Worm (Caenorhabditis elegans): Measurements from ENCODE around the gene srj-22.

Gene srj-22

DNA sequence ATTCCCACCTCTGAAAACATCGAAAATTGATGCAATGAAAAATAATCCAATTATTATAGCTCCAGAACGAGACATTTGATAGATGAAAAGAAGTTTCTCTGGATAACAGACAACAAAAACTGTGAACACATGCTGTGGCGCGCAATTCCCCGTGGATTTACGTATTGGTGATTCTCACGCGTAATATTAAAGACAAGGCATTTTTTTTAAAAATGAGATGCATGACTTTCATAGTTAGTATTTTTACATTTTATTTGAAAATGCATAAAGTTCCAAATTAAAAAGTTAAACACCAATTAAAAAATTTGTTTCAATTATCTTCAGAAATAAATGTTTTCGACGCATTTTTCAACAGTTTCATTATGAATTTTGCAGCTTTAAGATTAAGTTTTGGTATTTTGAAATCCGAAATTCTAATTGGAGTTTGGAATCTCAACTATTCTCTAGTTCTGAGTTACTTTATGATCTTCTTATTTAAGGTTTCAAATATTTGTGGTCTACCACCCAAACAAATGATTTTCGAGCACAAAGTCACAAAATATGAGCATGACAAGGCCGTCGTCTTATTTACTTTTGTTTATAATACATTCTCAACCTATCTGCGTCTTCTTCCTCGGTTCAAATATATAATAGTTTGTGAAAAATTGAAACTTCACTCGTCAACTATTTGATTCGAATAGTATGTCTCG is 3.9 kb upstream of the srj-22 start, which contains the start of the genes selt-1.2 and F28H7.2:
selt-1.2 (minus strand) TSS at position 101 of the 689 bp plus-strand sequence.
F28H7.2 (plus strand) TSS at position 639 of the 689 bp plus-strand sequence.
- no peak for TF ChIP-seq unc-62 (GFP tag; optimal IDR thresholded peaks at IDR 0.05)

DNA sequence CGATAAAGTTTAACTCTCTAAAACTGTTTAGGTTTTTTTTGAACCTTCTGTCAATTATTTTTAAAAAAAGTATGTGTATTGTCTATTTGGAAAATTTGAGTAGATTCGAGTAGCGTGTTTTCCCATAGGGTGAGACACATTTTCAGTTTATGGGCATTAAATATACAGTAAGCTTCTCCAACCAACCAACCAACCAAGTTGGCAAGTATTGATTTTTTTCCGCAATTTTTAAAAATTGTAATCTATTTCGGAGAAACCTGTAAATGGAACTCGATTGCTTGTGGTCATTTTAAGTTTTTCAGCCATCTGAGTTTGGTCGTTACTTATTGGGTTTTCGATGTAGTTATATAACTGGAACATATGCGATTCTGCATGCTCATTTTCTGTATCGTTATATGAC is 1.5 kb upstream of the srj-22 start, which contains the start of gene srj-21:
srj-21 (plus strand) TSS at position 301 of the 400 bp plus-strand sequence.
- no peak for TF ChIP-seq unc-62 (GFP tag; optimal IDR thresholded peaks at IDR 0.05)

DNA sequence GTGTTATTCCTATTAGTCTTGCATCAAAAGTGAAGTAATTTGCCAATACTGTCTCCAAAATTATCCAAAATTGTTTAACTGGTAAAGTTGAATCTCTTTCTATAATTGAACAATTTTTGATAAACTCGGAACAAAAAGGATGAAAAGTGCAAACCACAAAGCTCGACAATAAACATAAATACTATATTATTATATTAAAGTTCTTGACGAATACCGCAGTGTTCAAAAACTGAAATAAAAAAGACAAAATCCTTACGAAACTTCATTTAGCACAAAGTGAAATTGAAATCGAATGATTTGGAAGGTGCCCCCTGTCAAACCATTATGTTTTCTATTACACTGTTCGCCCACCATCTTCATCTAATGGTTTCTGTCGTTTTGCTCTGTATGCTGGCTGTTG is 2.2 kb downstream of the srj-22 start, which contains the start of gene ZC302.3:
ZC302.3 (minus strand) TSS at position 101 of the 400 bp plus-strand sequence.
- TF ChIP-seq unc-62 (GFP tag; optimal IDR thresholded peaks at IDR 0.05): no peak

DNA sequence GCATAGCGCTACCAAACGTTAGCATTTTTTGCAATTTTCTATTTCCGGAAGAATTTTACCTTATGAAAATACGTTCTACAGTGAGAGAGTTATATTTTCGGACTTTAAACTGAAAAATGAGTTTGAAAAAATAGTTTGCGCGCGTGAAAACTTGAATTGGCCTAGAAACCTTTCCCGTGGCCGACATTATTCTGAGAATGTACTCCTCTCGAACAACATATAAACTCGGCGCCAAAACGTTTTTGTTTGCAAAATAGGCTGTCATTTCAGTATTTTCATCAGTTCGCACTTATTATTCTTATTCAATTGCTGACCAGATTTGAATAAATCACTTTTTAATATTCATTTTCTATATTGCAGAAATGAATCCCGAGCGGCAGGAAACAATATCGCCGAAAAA is 6.8 kb downstream of the srj-22 start, which contains the start of the genes mre-11 and wdr-5.3:
mre-11 (minus strand) TSS at position 113 of the 400 bp plus-strand sequence.
wdr-5.3 (plus strand) TSS at position 361 of the 400 bp plus-strand sequence.
- no peak for TF ChIP-seq unc-62 (GFP tag; optimal IDR thresholded peaks at IDR 0.05)

DNA sequence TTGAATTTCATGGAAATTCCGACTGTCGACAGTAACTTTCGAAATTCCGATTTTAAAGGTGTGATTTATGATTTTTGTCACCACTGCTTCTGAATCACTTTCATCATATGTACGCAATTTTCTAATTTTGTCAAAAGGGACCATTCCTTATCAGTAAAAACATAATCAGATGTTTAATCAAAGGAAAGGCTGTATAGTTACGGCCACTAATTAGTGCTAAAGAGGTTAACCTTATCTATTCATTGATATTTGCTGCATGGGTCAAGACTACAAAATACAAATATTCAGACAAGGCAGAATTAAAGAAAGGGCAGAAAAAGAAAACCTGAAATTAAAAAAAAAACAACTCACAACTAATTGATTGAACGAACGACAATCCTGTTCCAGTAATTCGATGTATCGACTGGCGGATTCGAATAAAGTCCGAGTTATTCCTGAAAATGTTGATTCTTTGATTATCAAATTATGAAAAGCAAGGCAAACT is 11.5 kb downstream of the srj-22 start, which contains the start of gene T28B11.1:
T28B11.1 (minus strand) TSS at position 434 of the 484 bp plus-strand sequence.
- no peak for TF ChIP-seq unc-62 (GFP tag; optimal IDR thresholded peaks at IDR 0.05)

DNA sequence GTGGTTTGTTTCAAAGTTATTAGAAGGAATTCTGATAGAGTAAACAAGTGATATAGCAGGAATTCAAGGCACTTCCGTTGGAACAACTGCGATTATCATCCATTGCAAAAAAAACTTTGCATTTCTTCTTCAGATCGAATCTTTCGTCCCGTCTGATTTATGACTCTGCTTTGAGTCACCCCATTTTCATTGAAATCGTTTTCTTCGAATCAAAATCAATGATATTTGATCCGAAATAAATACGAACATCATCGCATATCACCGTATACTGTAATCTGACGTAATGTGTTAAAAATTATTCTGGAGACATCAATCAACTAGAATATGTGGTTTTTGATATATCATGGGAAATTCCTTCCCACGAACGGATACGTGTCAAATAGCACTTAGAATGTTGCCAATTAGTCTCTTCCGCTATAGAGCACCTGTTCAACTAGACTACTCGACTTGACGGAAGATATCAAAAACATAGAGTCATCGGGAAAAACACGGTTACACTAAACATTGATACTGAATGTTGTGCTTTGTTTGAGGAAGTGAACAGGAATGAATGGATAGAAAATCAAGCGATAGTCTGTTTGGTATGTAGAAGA is 12.6 kb downstream of the srj-22 start:
- no peak for TF ChIP-seq unc-62 (GFP tag; optimal IDR thresholded peaks at IDR 0.05)

DNA sequence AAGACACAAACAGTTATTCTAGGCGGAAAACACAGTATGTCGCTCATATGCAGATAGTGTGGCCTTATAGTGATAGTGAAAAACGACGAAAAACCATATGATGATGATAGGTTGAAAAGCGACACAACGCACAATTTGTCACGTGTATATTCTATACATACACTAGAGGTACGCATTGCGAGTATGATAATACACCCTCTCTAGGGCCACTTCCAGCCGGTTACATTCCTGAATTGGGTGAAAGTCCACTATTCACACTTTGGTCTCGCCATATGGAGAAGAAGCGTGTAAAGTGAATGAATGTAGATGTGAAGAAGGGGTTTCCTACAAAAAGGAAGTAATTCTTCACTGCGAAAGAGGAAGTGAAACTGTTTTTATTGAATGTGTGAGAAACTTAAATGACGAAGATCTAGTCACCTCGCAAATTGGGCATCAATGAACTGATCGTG is 14.1 kb downstream of the srj-22 start:
- TF ChIP-seq unc-62 (GFP tag; optimal IDR thresholded peaks at IDR 0.05): no peak

DNA sequence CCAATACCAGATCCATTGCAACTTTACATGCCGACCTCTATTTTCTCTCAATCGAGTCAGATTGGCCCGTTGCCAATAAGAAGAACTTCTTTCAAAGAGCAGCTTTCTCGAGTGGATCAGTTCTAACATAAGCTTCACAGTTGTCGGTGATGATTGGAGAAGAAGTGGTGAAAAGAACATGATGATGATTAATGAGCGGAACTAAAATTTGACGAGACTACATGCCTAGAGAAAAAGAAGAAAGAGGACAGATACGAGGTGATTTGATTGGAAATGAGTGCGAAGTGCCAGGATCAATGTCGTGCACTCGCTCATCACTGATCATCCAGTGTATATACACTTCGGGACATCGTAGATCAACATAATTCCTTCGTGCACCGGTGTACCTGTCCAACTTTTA is 15.9 kb downstream of the srj-22 start:
- TF ChIP-seq unc-62 (GFP tag; optimal IDR thresholded peaks at IDR 0.05): no peak

DNA sequence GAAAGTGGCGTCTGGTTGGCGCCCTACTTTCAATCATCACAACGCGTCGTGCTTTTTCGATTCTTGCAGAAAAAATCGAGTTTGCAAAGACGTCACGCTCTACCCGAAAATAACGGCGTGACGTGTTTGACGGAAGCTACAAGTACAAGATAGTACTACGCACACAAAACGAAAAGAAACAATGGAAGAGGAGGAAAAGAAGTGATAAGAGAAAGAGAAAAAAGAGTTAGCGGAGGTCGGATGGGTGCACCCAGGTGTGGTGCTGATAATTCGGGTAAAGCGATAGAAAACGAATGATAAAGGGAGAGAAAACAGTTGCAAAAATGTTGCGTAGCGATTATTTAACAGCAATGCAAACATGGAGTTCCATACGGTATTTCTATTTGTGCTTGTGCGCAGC is 16.9 kb downstream of the srj-22 start:
- no peak for TF ChIP-seq unc-62 (GFP tag; optimal IDR thresholded peaks at IDR 0.05)

DNA sequence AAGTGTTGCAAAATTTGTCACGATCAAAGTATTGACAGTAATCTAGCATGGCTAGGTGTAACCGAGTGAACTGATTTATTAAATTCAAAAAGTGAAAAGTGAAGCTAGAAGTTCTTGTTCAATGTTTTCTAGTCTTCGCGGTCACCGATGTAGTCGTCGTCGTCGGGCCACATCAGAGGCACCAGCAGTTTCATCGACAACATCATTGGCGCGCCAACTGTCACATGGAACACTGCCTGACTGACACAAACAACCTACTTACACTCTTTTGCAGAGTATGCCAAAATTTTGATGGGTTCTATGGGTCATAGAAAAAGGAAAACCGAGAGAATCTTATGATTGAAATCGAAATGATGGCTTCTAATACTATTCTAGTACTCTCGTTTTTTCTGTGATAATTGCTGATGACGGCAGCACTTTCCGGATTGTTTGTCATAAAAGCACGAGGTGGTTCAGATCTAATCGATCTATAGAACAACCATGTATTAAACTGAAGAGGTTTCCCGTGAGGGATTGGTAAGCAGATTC is 18.1 kb downstream of the srj-22 start:
- no peak for TF ChIP-seq unc-62 (GFP tag; optimal IDR thresholded peaks at IDR 0.05)

DNA sequence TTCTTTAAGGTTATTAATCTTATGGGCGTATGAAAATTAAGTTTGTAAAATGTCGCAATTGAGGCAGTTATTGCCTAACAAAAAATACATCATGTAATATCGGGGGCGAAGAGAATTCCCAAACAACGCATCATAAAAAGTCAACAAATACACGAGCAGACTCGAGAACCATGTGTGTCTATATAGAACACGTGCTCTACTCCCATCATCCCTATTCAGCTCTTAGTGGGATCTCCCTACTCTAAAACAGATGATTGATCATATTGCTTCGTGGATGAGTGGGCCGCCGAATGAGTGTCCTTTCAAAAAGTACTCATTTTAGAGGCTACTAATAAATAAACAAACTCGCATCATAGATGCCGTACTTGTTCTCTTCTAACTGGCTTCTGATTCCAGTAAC is 19.1 kb downstream of the srj-22 start:
- TF ChIP-seq unc-62 (GFP tag; optimal IDR thresholded peaks at IDR 0.05): no peak

DNA sequence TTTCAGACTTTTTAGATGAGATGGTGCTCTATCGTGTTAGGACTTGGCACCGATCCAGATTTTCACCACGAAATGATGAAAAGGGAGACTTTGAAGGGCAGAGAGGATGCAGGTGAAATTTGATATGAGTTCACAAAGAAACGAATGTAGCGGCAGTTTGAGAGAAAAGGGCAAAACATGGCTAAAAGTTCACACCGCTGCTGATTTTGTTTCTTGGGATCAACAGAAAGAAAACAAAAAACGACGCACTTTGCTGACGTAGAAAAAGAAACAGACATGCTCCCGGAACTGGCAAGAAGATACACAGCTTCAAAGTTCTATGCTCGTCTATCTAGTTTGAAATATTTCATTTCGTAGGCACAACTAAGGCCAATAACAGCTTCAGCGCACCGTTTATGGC is 20.0 kb downstream of the srj-22 start:
- TF ChIP-seq unc-62 (GFP tag; optimal IDR thresholded peaks at IDR 0.05): no peak

DNA sequence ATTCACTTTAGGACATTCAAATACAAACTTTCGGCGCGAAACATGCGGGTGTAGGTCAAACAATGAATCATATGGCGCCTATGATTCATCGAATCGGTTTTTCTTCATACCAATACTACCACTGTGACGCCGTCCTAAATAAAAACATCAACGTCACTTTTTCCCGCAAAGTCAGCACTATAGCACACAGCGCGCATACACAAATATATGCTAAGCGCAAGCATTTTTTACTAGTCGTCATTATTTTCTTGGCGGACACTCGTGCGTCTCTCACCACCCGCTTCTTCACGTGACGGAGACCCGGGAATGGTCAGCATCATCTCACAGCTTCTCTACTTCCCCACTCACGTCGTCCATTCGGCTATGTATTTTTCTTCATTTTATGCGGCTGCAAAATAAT is 20.4 kb downstream of the srj-22 start:
- TF ChIP-seq unc-62 (GFP tag; optimal IDR thresholded peaks at IDR 0.05): no peak

DNA sequence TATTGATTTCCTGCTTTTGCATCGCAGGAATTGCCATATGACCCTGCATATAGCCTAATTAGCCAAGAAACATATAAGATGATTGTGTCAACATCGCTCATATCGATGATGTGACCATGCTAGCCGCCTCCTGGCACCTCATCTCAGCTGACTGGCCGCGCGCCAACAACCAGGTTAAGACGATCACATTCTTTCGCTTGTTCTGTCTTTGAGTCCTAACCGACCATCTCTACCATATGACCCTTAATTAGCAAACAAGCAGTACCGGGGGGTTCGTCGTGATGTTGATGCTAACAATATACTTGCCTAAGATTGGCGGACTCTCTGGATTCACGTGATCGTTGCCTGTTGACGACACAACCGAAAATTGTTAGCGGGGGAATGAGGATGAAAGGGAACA is 21.0 kb downstream of the srj-22 start:
- TF ChIP-seq unc-62 (GFP tag; optimal IDR thresholded peaks at IDR 0.05): no peak

DNA sequence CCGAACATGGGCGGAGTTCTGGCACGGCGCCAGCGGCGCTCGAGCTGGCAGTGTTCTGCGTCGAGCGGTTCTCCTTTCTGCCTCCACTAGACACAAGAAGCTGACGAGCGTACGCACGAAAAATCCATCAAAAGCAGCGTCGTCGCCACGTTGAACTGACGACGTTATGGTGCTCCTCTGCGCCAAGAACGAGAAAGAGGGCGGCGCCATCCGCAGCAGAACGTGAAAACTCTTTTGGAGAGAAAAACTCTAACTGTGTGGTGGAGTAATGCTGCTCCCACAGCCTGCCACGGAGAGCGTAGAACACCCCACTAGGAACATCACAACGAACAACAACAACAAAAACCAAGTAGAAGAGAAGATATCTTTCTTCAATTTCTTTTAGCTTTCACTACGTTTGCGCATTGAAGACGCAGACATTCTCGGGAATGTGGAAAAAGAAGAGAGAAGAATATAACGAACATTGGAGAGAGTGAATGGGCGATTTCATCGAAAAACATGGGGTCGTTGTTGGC is 21.6 kb downstream of the srj-22 start:
- TF ChIP-seq unc-62 (GFP tag; optimal IDR thresholded peaks at IDR 0.05): no peak

DNA sequence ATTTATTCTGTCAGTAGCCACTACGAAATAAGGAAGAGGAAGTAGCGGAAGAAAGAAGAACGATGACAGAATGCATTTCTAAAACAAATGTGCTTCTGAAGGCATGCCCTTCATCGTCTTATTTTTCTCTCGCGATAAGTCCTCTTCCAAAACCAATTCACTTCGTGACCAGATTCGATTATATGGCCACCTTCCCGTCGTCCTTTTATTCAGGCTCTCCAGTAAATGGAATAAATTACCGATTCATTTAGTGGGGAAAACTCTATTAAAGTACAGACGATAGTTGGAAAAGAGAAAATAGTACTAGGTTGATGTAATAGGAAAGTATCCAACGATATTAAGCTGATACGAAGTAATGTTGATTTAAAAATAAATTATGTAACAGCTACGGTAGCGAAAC is 22.2 kb downstream of the srj-22 start:
- no peak for TF ChIP-seq unc-62 (GFP tag; optimal IDR thresholded peaks at IDR 0.05)
